Fruit fly (Drosophila melanogaster): Measurements from ENCODE around the gene TotF.

TotF gene

DNA sequence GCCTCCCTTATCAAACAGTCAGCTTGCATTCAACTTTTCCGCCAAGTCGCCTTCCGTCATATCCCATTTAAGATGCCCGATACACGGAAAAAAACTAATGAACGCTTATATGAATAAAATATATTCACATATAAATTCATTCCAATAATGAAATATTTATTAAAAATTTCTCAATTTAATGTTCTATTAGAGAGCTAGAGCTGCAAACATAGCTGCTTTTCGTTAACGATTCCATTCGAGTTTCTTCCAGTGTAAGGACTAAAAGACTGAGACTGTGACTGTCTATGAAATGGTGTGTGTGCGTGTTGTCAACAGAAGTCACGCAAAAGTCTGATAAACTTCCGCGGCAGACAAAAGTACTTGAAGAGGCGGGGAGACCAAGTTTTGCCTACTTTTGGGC, 17.9 kb upstream of the TotF start (continued):
- no peak for TF ChIP-seq dm (GFP tag; optimal IDR thresholded peaks at IDR 0.05)
- no peak for TF ChIP-seq CG10431 (GFP tag; optimal IDR thresholded peaks at IDR 0.05)
- TF ChIP-seq CG4617 (GFP tag; optimal IDR thresholded peaks at IDR 0.05; ENCODE audit: borderline replicate concordance): no peak
- peak; percentile 30 for TF ChIP-seq CG6854 (GFP tag; optimal IDR thresholded peaks at IDR 0.05)
- peak; percentile 34 for TF ChIP-seq CG10147 (GFP tag; optimal IDR thresholded peaks at IDR 0.05)
- no peak for TF ChIP-seq CG17612 (GFP tag; IDR thresholded peaks at IDR 0.05)
- peak; percentile 60; the same call in 2 of the 3 replicates for TF ChIP-seq Dbx (GFP tag; IDR thresholded peaks at IDR 0.05)
- no peak for TF ChIP-seq lbe (GFP tag; optimal IDR thresholded peaks at IDR 0.05)
- TF ChIP-seq pros (GFP tag; optimal IDR thresholded peaks at IDR 0.05): no peak
- TF ChIP-seq dimm (GFP tag; IDR thresholded peaks at IDR 0.05): no peak
- no peak for TF ChIP-seq schlank (tag; optimal IDR thresholded peaks at IDR 0.05)
- no peak for TF ChIP-seq emc (GFP tag; optimal IDR thresholded peaks at IDR 0.05)
- peak; percentile 65; the same call in 1 of the 2 replicates for TF ChIP-seq CG6689 (GFP tag; IDR thresholded peaks at IDR 0.05)
- no peak for TF ChIP-seq CG8924 (tag; optimal IDR thresholded peaks at IDR 0.05)
- peak; percentile 65 for TF ChIP-seq row (GFP tag; IDR thresholded peaks at IDR 0.05)
- no peak for TF ChIP-seq Scr (GFP tag; IDR thresholded peaks at IDR 0.05; ENCODE audit: partially characterized antibody)
- peak; percentile 29 for TF ChIP-seq CG12659 (GFP tag; optimal IDR thresholded peaks at IDR 0.05)
- no peak for TF ChIP-seq CG4404 (GFP tag; IDR thresholded peaks at IDR 0.05)
- peak; percentile 39 for TF ChIP-seq CG10209 (GFP tag; optimal IDR thresholded peaks at IDR 0.05)
- TF ChIP-seq CG12299 (tag; optimal IDR thresholded peaks at IDR 0.05): no peak
- TF ChIP-seq C15 (GFP tag; IDR thresholded peaks at IDR 0.05): no peak
- TF ChIP-seq CG4282 (GFP tag; optimal IDR thresholded peaks at IDR 0.05): no peak
- peak; percentile 57 for TF ChIP-seq CG30403 (GFP tag; optimal IDR thresholded peaks at IDR 0.05)
- TF ChIP-seq mirr (GFP tag; optimal IDR thresholded peaks at IDR 0.05): no peak
- peak; percentile 28 for TF ChIP-seq tap (tag; optimal IDR thresholded peaks at IDR 0.05)
- TF ChIP-seq z (GFP tag; IDR thresholded peaks at IDR 0.05): no peak
- TF ChIP-seq CG8281 (tag; optimal IDR thresholded peaks at IDR 0.05): no peak
- TF ChIP-seq chm (GFP tag; IDR thresholded peaks at IDR 0.05): peak; percentile 61; the same call in 1 of the 2 replicates
- TF ChIP-seq H2.0 (GFP tag; IDR thresholded peaks at IDR 0.05): no peak
- no peak for TF ChIP-seq CG8944 (GFP tag; optimal IDR thresholded peaks at IDR 0.05)
- TF ChIP-seq hbn (GFP tag; IDR thresholded peaks at IDR 0.05; ENCODE audit: partially characterized antibody): no peak
- TF ChIP-seq CG17568 (GFP tag; optimal IDR thresholded peaks at IDR 0.05): peak; percentile 22
- TF ChIP-seq Ets97D (GFP tag; optimal IDR thresholded peaks at IDR 0.05): no peak
- TF ChIP-seq Poxn (GFP tag; IDR thresholded peaks at IDR 0.05): no peak
- TF ChIP-seq wor (GFP tag; IDR thresholded peaks at IDR 0.05): no peak
- no peak for TF ChIP-seq CG1529 (GFP tag; optimal IDR thresholded peaks at IDR 0.05)
- TF ChIP-seq D (optimal IDR thresholded peaks at IDR 0.05): no peak
- peak; percentile 23 for TF ChIP-seq D (GFP tag; optimal IDR thresholded peaks at IDR 0.05)
- no peak for TF ChIP-seq al (GFP tag; IDR thresholded peaks at IDR 0.05)
- no peak for TF ChIP-seq CG2199 (GFP tag; IDR thresholded peaks at IDR 0.05)
- peak; percentile 20 for TF ChIP-seq CG9817 (tag; optimal IDR thresholded peaks at IDR 0.05)
- peak in 1 of 2 experiments; percentile 54 for TF ChIP-seq bsh (GFP tag; optimal IDR thresholded peaks at IDR 0.05)
- peak; percentile 35 for TF ChIP-seq fd96Cb (tag; optimal IDR thresholded peaks at IDR 0.05)
- 0 out of 3 replicates have a peak, but pooled peaks have one; percentile 52 for TF ChIP-seq CG11695 (GFP tag; IDR thresholded peaks at IDR 0.05)
- peak; percentile 38 for TF ChIP-seq Dek (tag; optimal IDR thresholded peaks at IDR 0.05)
- TF ChIP-seq pzg (GFP tag; optimal IDR thresholded peaks at IDR 0.05): no peak
- peak; percentile 31 for TF ChIP-seq CG13894 (tag; optimal IDR thresholded peaks at IDR 0.05)
- TF ChIP-seq mam (GFP tag; optimal IDR thresholded peaks at IDR 0.05): no peak
- TF ChIP-seq CG42726 (GFP tag; IDR thresholded peaks at IDR 0.05; ENCODE audit: partially characterized antibody): no peak
- TF ChIP-seq CkIIα-i1 (GFP tag; IDR thresholded peaks at IDR 0.05): no peak
- TF ChIP-seq Max (GFP tag; optimal IDR thresholded peaks at IDR 0.05): no peak
- TF ChIP-seq Ets65A (GFP tag): no peak

Data from whole organism, embryonic.